Fruit fly (Drosophila melanogaster) whole organism, embryonic: ENCODE measurements around the gene Lamtor5.
A peak's percentile ranks its signal among the peaks of the same experiment; 100 is the strongest.

Experiments
- Ada2b ChIP-seq: fragments of 200-800 bp; sonication (Bioruptor generic); IDR thresholded peaks from 2 replicates; pipeline ENCODE4 v1.3.6; 2022; ENCODE audit warnings: missing biosample characterization, missing genetic modification characterization
- Adf1 ChIP-seq: fragments of 200-800 bp; sonication (Bioruptor generic); IDR thresholded peaks from 2 replicates; pipeline ENCODE4 v1.3.6; 2022; ENCODE audit warnings: missing biosample characterization, missing genetic modification characterization
- BEAF-32 ChIP-seq: fragments of 200-800 bp; sonication (Bioruptor generic); optimal IDR thresholded peaks from 3 replicates; lab custom pipeline; 2017; ENCODE audit warnings: missing biosample characterization, missing genetic modification characterization, mild to moderate bottlenecking, moderate library complexity, missing genetic modification reagents
- CG10565 ChIP-seq: fragments of 200-800 bp; sonication (Bioruptor generic); optimal IDR thresholded peaks from 3 replicates; lab custom pipeline; 2016; ENCODE audit warnings: missing biosample characterization, mild to moderate bottlenecking, missing genetic modification characterization
- CG11398 ChIP-seq: fragments of 200-800 bp; sonication (Bioruptor generic); optimal IDR thresholded peaks from 2 replicates; lab custom pipeline; 2016; ENCODE audit warnings: missing biosample characterization, missing genetic modification characterization
- CG11695 ChIP-seq: fragments of 200-800 bp; sonication (Bioruptor generic); IDR thresholded peaks from 3 replicates; pipeline ENCODE4 v1.3.6; 2022; ENCODE audit warnings: missing biosample characterization, missing genetic modification characterization
- CG12104 ChIP-seq: fragments of 200-800 bp; sonication (Bioruptor generic); optimal IDR thresholded peaks from 3 replicates; lab custom pipeline; 2016; ENCODE audit warnings: missing biosample characterization, missing genetic modification characterization
- CG12659 ChIP-seq: fragments of 200-800 bp; sonication (Bioruptor generic); optimal IDR thresholded peaks from 3 replicates; lab custom pipeline; 2017; ENCODE audit warnings: mild to moderate bottlenecking, missing biosample characterization, missing genetic modification reagents, missing genetic modification characterization
- CG13894 ChIP-seq: fragments of 200-800 bp; sonication (Bioruptor generic); optimal IDR thresholded peaks from 3 replicates; lab custom pipeline; 2018; ENCODE audit warnings: missing biosample characterization, mild to moderate bottlenecking, missing genetic modification characterization, moderate library complexity
- CG15514 ChIP-seq: fragments of 200-800 bp; sonication (Bioruptor generic); optimal IDR thresholded peaks from 3 replicates; lab custom pipeline; 2017; ENCODE audit warnings: missing biosample characterization, missing genetic modification characterization, mild to moderate bottlenecking, moderate library complexity, missing genetic modification reagents
- CG1647 ChIP-seq: fragments of 200-800 bp; sonication (Bioruptor generic); optimal IDR thresholded peaks from 3 replicates; lab custom pipeline; 2016; ENCODE audit warnings: missing biosample characterization, missing genetic modification characterization
- CG16813 ChIP-seq: fragments of 200-800 bp; sonication (Bioruptor generic); IDR thresholded peaks from 3 replicates; pipeline ENCODE4 v1.3.6; 2022; ENCODE audit warnings: missing biosample characterization, missing genetic modification characterization; ENCODE audit not compliant: partially characterized antibody
- CG17829 ChIP-seq: fragments of 200-800 bp; optimal IDR thresholded peaks from 2 replicates; lab custom pipeline; 2019; ENCODE audit warnings: missing biosample characterization, mild to moderate bottlenecking, missing genetic modification characterization, moderate library complexity
- CG1792 ChIP-seq: fragments of 200-800 bp; sonication (Bioruptor generic); optimal IDR thresholded peaks from 2 replicates; lab custom pipeline; 2016; ENCODE audit warnings: missing biosample characterization, missing genetic modification characterization
- CG31388 ChIP-seq: fragments of 200-800 bp; sonication (Bioruptor generic); optimal IDR thresholded peaks from 2 replicates; lab custom pipeline; 2016; ENCODE audit warnings: missing biosample characterization, missing genetic modification characterization
- CG33213 ChIP-seq: fragments of 200-800 bp; sonication (Bioruptor generic); optimal IDR thresholded peaks from 3 replicates; lab custom pipeline; 2016; ENCODE audit warnings: missing biosample characterization, missing genetic modification characterization
- CG5180 ChIP-seq: fragments of 200-800 bp; sonication (Bioruptor generic); optimal IDR thresholded peaks from 3 replicates; lab custom pipeline; 2017; ENCODE audit warnings: missing biosample characterization, missing genetic modification characterization, mild to moderate bottlenecking, moderate library complexity, missing genetic modification reagents
- CG8359 ChIP-seq: fragments of 200-800 bp; sonication (Bioruptor generic); optimal IDR thresholded peaks from 2 replicates; lab custom pipeline; 2017; ENCODE audit warnings: missing biosample characterization, mild to moderate bottlenecking, missing genetic modification characterization, borderline replicate concordance
- CG8944 ChIP-seq: fragments of 200-800 bp; sonication (Bioruptor generic); optimal IDR thresholded peaks from 3 replicates; lab custom pipeline; 2016; ENCODE audit warnings: missing biosample characterization, missing genetic modification characterization
- CG9797 ChIP-seq: fragments of 200-800 bp; sonication (Bioruptor generic); optimal IDR thresholded peaks from 3 replicates; lab custom pipeline; 2018; ENCODE audit warnings: missing biosample characterization, mild to moderate bottlenecking, missing genetic modification characterization
- E2f2 ChIP-seq: fragments of 200-800 bp; sonication (Bioruptor generic); IDR thresholded peaks from 2 replicates; pipeline ENCODE4 v1.3.6; 2022; ENCODE audit warnings: missing biosample characterization, missing genetic modification characterization
- Gsc ChIP-seq: fragments of 200-800 bp; sonication (Bioruptor generic); IDR thresholded peaks from 2 replicates; pipeline ENCODE4 v1.3.6; 2022; ENCODE audit warnings: missing biosample characterization, missing genetic modification characterization
- Hr3 ChIP-seq: fragments of 200-800 bp; sonication (Bioruptor generic); optimal IDR thresholded peaks from 3 replicates; lab custom pipeline; 2016; ENCODE audit warnings: missing biosample characterization, missing genetic modification characterization
- MBD-R2 ChIP-seq: fragments of 200-800 bp; sonication (Bioruptor generic); IDR thresholded peaks from 2 replicates; pipeline ENCODE4 v1.3.6; 2022; ENCODE audit warnings: missing biosample characterization, missing genetic modification characterization
- Myb ChIP-seq: fragments of 200-800 bp; sonication (Bioruptor generic); optimal IDR thresholded peaks from 2 replicates; lab custom pipeline; 2016; ENCODE audit warnings: missing biosample characterization, missing genetic modification characterization
- Opbp ChIP-seq: fragments of 200-800 bp; sonication (Bioruptor generic); IDR thresholded peaks from 3 replicates; pipeline ENCODE4 v1.3.6; 2022; ENCODE audit warnings: missing biosample characterization, missing genetic modification characterization; ENCODE audit not compliant: partially characterized antibody
- ase ChIP-seq: fragments of 200-800 bp; sonication (Bioruptor generic); IDR thresholded peaks from 3 replicates; pipeline ENCODE4 v1.3.6; 2022; ENCODE audit warnings: missing biosample characterization, missing genetic modification characterization
- cad ChIP-seq: fragments of >200 bp; optimal IDR thresholded peaks from 2 replicates; lab custom pipeline; 2017; ENCODE audit warnings: missing biosample characterization, missing genetic modification characterization
- disco-r ChIP-seq: fragments of 200-800 bp; sonication (Bioruptor generic); optimal IDR thresholded peaks from 2 replicates; lab custom pipeline; 2016; ENCODE audit warnings: missing biosample characterization, missing genetic modification characterization
- emc ChIP-seq: fragments of 200-800 bp; sonication (Bioruptor generic); optimal IDR thresholded peaks from 2 replicates; lab custom pipeline; 2016; ENCODE audit warnings: missing biosample characterization, missing genetic modification characterization
- gcm ChIP-seq: fragments of 200-800 bp; sonication (Bioruptor generic); optimal IDR thresholded peaks from 2 replicates; lab custom pipeline; 2019; ENCODE audit warnings: missing biosample characterization, mild to moderate bottlenecking, missing genetic modification characterization, moderate library complexity
- grn ChIP-seq: fragments of 200-800 bp; sonication (Bioruptor generic); optimal IDR thresholded peaks from 3 replicates; lab custom pipeline; 2017; ENCODE audit warnings: missing biosample characterization, missing genetic modification characterization
- gsb ChIP-seq: fragments of 200-800 bp; sonication (Bioruptor generic); IDR thresholded peaks from 2 replicates; pipeline ENCODE4 v1.3.6; 2022; ENCODE audit warnings: missing biosample characterization, missing genetic modification characterization
- ham ChIP-seq: fragments of 200-800 bp; sonication (Bioruptor generic); IDR thresholded peaks from 2 replicates; pipeline ENCODE4 v1.3.6; 2022; ENCODE audit warnings: missing biosample characterization, missing genetic modification characterization
- hbn ChIP-seq: fragments of 200-800 bp; sonication (Bioruptor generic); IDR thresholded peaks from 2 replicates; pipeline ENCODE4 v1.3.6; 2022; ENCODE audit warnings: missing biosample characterization, missing genetic modification characterization; ENCODE audit not compliant: partially characterized antibody
- jing ChIP-seq: fragments of 200-800 bp; sonication (Bioruptor generic); optimal IDR thresholded peaks from 2 replicates; lab custom pipeline; 2018; ENCODE audit warnings: missing biosample characterization, mild to moderate bottlenecking, missing genetic modification characterization
- jumu ChIP-seq: fragments of 200-800 bp; sonication (Bioruptor generic); optimal IDR thresholded peaks from 3 replicates; lab custom pipeline; 2016; ENCODE audit warnings: missing biosample characterization, missing genetic modification characterization
- lab ChIP-seq: fragments of 200-800 bp; sonication (Bioruptor generic); optimal IDR thresholded peaks from 3 replicates; lab custom pipeline; 2017; ENCODE audit warnings: missing biosample characterization, missing genetic modification characterization, mild to moderate bottlenecking, moderate library complexity, missing genetic modification reagents
- nerfin-2 ChIP-seq: fragments of 200-800 bp; sonication (Bioruptor generic); IDR thresholded peaks from 2 replicates; pipeline ENCODE4 v1.3.6; 2022; ENCODE audit warnings: missing biosample characterization, missing genetic modification characterization; ENCODE audit not compliant: partially characterized antibody
- pb ChIP-seq: fragments of 200-800 bp; sonication (Bioruptor generic); optimal IDR thresholded peaks from 3 replicates; lab custom pipeline; 2016; ENCODE audit warnings: missing biosample characterization, missing genetic modification characterization
- pzg ChIP-seq: fragments of 200-800 bp; sonication (Bioruptor generic); optimal IDR thresholded peaks from 3 replicates; lab custom pipeline; 2018; ENCODE audit warnings: missing biosample characterization, mild to moderate bottlenecking, missing genetic modification characterization, moderate library complexity
- row ChIP-seq: fragments of 200-800 bp; sonication (Bioruptor generic); IDR thresholded peaks from 3 replicates; pipeline ENCODE4 v1.3.6; 2022; ENCODE audit warnings: missing biosample characterization, missing genetic modification characterization
- sens ChIP-seq: fragments of 200-800 bp; sonication (Bioruptor generic); peaks from one replicate; lab custom pipeline; 2016; ENCODE audit warnings: missing biosample characterization, missing genetic modification characterization
- stwl ChIP-seq: fragments of 200-800 bp; sonication (Bioruptor generic); optimal IDR thresholded peaks from 3 replicates; lab custom pipeline; 2018; ENCODE audit warnings: missing biosample characterization, mild to moderate bottlenecking, missing genetic modification characterization, moderate library complexity
- trem ChIP-seq: fragments of 200-800 bp; optimal IDR thresholded peaks from 3 replicates; lab custom pipeline; 2019; ENCODE audit warnings: missing biosample characterization, mild to moderate bottlenecking, missing genetic modification characterization, moderate library complexity
- zen ChIP-seq: fragments of 200-800 bp; sonication (Bioruptor generic); optimal IDR thresholded peaks from 3 replicates; lab custom pipeline; 2018; ENCODE audit warnings: missing biosample characterization, mild to moderate bottlenecking, missing genetic modification characterization, moderate library complexity

The Lamtor5 gene

dm6 chrX:1907727-1908264, 49.0 kb upstream of the Lamtor5 start, which contains the start of gene mip130 (continued):
- TF ChIP-seq Ada2b (GFP tag; lab: Robert Waterston, UW) (no peak), gsb (no peak), jumu (peak; percentile 61), ham (GFP tag; lab: Robert Waterston, UW) (no peak), pb (GFP tag; lab: Kevin White, UChicago) (peak; percentile 17), cad (GFP tag; lab: Kevin White, UChicago) (no peak), gcm (GFP tag; lab: Kevin White, UChicago) (peak; percentile 22), ase (GFP tag; lab: Robert Waterston, UW) (0 out of 3 replicates have a peak, but pooled peaks have one; percentile 30), CG31388 (GFP tag; lab: Kevin White, UChicago) (no peak), CG1792 (no peak), CG1647 (peak; percentile 5), CG33213 (GFP tag; lab: Kevin White, UChicago) (no peak), CG8944 (GFP tag; lab: Kevin White, UChicago) (no peak), CG11695 (GFP tag; lab: Robert Waterston, UW) (no peak), CG9797 (GFP tag; lab: Kevin White, UChicago) (no peak), CG5180 (no peak), trem (tag; lab: Kevin White, UChicago) (peak; percentile 98), Opbp (peak; percentile 44; the same call in 1 of the 3 replicates)

DNA sequence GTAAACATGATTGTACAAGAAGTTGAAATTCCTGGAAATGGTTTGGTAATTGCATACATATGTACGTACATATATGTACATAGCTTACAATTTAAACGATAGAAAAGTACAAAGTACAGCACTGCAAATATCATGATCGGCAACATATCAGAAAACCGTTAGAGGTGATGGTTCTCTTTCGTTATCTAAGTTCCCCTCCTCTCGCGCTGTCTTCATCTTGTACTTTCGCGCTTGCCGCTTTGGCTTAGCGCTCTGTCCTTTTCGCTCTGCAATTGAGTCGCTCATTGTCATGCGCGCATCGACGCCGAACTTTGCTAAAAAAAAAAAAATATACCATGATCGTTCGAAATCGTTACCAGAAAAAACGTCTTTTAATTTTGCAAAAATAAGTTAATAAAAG, 45.2 kb upstream of the Lamtor5 start:
- TF ChIP-seq CG17829 (tag; lab: Kevin White, UChicago), result no peak
- no peak for TF ChIP-seq CG8359 (GFP tag; lab: Kevin White, UChicago)
- TF ChIP-seq grn (GFP tag; lab: Kevin White, UChicago), result no peak
- TF ChIP-seq Adf1 (GFP tag; lab: Robert Waterston, UW), result no peak
- TF ChIP-seq CG13894, result no peak
- TF ChIP-seq Gsc, result no peak
- TF ChIP-seq CG12104 (GFP tag; lab: Kevin White, UChicago), result no peak
- no peak for TF ChIP-seq CG10565 (GFP tag; lab: Kevin White, UChicago)
- no peak for TF ChIP-seq CG16813 (GFP tag; lab: Robert Waterston, UW)
- no peak for TF ChIP-seq nerfin-2 (GFP tag; lab: Robert Waterston, UW)

- TF ChIP-seq lab (GFP tag; lab: Kevin White, UChicago) (no peak), disco-r (GFP tag; lab: Kevin White, UChicago) (no peak), emc (GFP tag; lab: Kevin White, UChicago) (no peak), hbn (GFP tag; lab: Robert Waterston, UW) (no peak)
Observed at dm6 chrX:1903077-1903476, 44.3 kb upstream of the Lamtor5 start, which contains the start of gene CG32801. Gene CG32801, minus strand, starts transcription at chrX:1903177.

DNA sequence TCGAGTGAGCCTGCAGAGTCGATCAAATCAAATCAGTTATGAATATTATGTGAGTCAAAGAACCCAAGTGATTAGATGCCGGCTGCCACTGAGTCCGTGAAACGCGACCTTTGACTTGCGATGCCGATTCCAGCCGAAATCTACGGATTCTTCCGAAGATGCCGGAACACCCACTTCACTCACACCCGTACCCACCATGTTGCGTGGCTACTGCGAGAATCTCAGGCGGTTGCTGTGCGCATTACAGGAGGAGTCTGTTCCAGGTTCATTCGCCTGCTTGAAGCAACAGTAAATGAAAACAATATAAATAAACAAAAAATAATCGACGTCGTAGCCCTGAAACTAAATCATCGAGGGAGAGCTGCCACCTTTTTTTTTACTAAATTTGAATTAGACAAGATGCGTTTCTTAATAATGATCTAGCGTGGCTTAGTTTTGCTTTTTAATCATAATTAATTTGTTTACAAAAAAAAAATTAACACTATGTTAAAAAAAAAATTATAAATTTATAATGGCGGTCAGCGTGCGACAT, 42.9 kb upstream of the Lamtor5 start, which contains the start of gene Ldaf1:
Ldaf1 (minus strand) TSS at position 307 of the 532 bp plus-strand sequence.
- TF ChIP-seq stwl (tag; lab: Kevin White, UChicago), result peak; percentile 40
- peak; percentile 22 for TF ChIP-seq BEAF-32
- no peak for TF ChIP-seq CG11398 (GFP tag; lab: Kevin White, UChicago)
- TF ChIP-seq jing, result no peak
- peak; percentile 69 for TF ChIP-seq CG15514 (GFP tag; lab: Kevin White, UChicago)
- peak; percentile 28 for TF ChIP-seq trem (tag; lab: Kevin White, UChicago)
- TF ChIP-seq CG12659 (GFP tag; lab: Kevin White, UChicago), result peak; percentile 28
- no peak for TF ChIP-seq Hr3
- TF ChIP-seq E2f2, result peak; percentile 71
- TF ChIP-seq sens (GFP tag; lab: Kevin White, UChicago), result peak; percentile 69
- peak; percentile 6 for TF ChIP-seq zen (tag; lab: Kevin White, UChicago)
- peak; percentile 65 for TF ChIP-seq MBD-R2 (GFP tag; lab: Robert Waterston, UW)
- peak; percentile 55 for TF ChIP-seq Myb
- TF ChIP-seq pzg, result peak; percentile 33
- TF ChIP-seq row, result peak; percentile 44; the same call in 1 of the 3 replicates
- TF ChIP-seq CG10565 (GFP tag; lab: Kevin White, UChicago), result no peak
